Worm (Caenorhabditis elegans) whole organism, midembryonic: ENCODE results near the gene sek-5.

Source experiments
- flt-1 ChIP-seq: fragments of 200-800 bp; sonication (Bioruptor generic); IDR thresholded peaks from 2 replicates; pipeline ENCODE4 v1.3.6; 2022; ENCODE audit warnings: missing genetic modification characterization, missing compliant biosample characterization
- med-1 ChIP-seq: sonication (generic microtip); optimal IDR thresholded peaks from 2 replicates; lab custom pipeline; 2017; ENCODE audit warnings: missing genetic modification characterization, mild to moderate bottlenecking, missing compliant biosample characterization, antibody characterized with exemption, missing genetic modification reagents; ENCODE audit not compliant: insufficient read depth
- ref-1 ChIP-seq: fragments of 200-800 bp; sonication (Bioruptor generic); conservative IDR thresholded peaks from 2 replicates; pipeline ENCODE4 v1.3.6; 2022; ENCODE audit warnings: missing genetic modification reagents, missing genetic modification characterization, missing compliant biosample characterization
- tab-1 ChIP-seq: fragments of 200-800 bp; sonication (Bioruptor generic); IDR thresholded peaks from 2 replicates; pipeline ENCODE4 v1.3.6; 2022; ENCODE audit warnings: missing genetic modification characterization, missing compliant biosample characterization
- ztf-23 ChIP-seq: fragments of 200-800 bp; sonication (Bioruptor generic); IDR thresholded peaks from 2 replicates; pipeline ENCODE4 v1.3.6; 2022; ENCODE audit warnings: missing genetic modification reagents, missing genetic modification characterization, missing compliant biosample characterization
- ztf-29 ChIP-seq: fragments of 200-800 bp; sonication (Bioruptor generic); IDR thresholded peaks from 2 replicates; pipeline ENCODE4 v1.3.6; 2022; ENCODE audit warnings: missing genetic modification reagents, missing genetic modification characterization, missing compliant biosample characterization

- no peak for TF ChIP-seq med-1 (GFP tag; lab: Kevin White, UChicago)
- TF ChIP-seq ztf-29 (GFP tag; lab: Robert Waterston, UW) = no peak
- TF ChIP-seq tab-1 (GFP tag; lab: Robert Waterston, UW) = no peak
- peak; percentile 72; the same call in 1 of the 2 replicates for TF ChIP-seq ztf-23 (GFP tag; lab: Robert Waterston, UW)
- TF ChIP-seq ref-1 (GFP tag; lab: Robert Waterston, UW) = no peak
- TF ChIP-seq flt-1 = peak; percentile 57; the same call in 1 of the 2 replicates
Observed at ce11 chrX:5354022-5354876, 23.2 kb upstream of the sek-5 start, which contains the start of gene pfn-2.
